Worm (Caenorhabditis elegans) whole organism, midembryonic: Measurements from ENCODE around the gene C18A11.1.

Experiments
- T22C8.4 ChIP-seq: fragments of 200-800 bp; sonication (Bioruptor generic); IDR thresholded peaks from 2 replicates; pipeline ENCODE4 v1.3.6; 2022; ENCODE audit warnings: missing genetic modification characterization, missing compliant biosample characterization
- cog-1 ChIP-seq: sonication (generic microtip); optimal IDR thresholded peaks from 2 replicates; lab custom pipeline; 2016; ENCODE audit warnings: missing genetic modification characterization, missing compliant biosample characterization
- flt-1 ChIP-seq: fragments of 200-800 bp; sonication (Bioruptor generic); IDR thresholded peaks from 2 replicates; pipeline ENCODE4 v1.3.6; 2022; ENCODE audit warnings: missing genetic modification characterization, missing compliant biosample characterization
- klf-2 ChIP-seq: fragments of 200-800 bp; sonication (Bioruptor generic); conservative IDR thresholded peaks from 2 replicates; pipeline ENCODE4 v1.3.6; 2022; ENCODE audit warnings: missing genetic modification reagents, missing genetic modification characterization, missing compliant biosample characterization
- med-1 ChIP-seq: sonication (generic microtip); optimal IDR thresholded peaks from 2 replicates; lab custom pipeline; 2017; ENCODE audit warnings: missing genetic modification characterization, mild to moderate bottlenecking, missing compliant biosample characterization, antibody characterized with exemption, missing genetic modification reagents; ENCODE audit not compliant: insufficient read depth
- ref-1 ChIP-seq: fragments of 200-800 bp; sonication (Bioruptor generic); conservative IDR thresholded peaks from 2 replicates; pipeline ENCODE4 v1.3.6; 2022; ENCODE audit warnings: missing genetic modification reagents, missing genetic modification characterization, missing compliant biosample characterization
- tab-1 ChIP-seq: fragments of 200-800 bp; sonication (Bioruptor generic); IDR thresholded peaks from 2 replicates; pipeline ENCODE4 v1.3.6; 2022; ENCODE audit warnings: missing genetic modification characterization, missing compliant biosample characterization
- ztf-23 ChIP-seq: fragments of 200-800 bp; sonication (Bioruptor generic); IDR thresholded peaks from 2 replicates; pipeline ENCODE4 v1.3.6; 2022; ENCODE audit warnings: missing genetic modification reagents, missing genetic modification characterization, missing compliant biosample characterization
- ztf-29 ChIP-seq: fragments of 200-800 bp; sonication (Bioruptor generic); IDR thresholded peaks from 2 replicates; pipeline ENCODE4 v1.3.6; 2022; ENCODE audit warnings: missing genetic modification reagents, missing genetic modification characterization, missing compliant biosample characterization

C18A11.1 gene

DNA sequence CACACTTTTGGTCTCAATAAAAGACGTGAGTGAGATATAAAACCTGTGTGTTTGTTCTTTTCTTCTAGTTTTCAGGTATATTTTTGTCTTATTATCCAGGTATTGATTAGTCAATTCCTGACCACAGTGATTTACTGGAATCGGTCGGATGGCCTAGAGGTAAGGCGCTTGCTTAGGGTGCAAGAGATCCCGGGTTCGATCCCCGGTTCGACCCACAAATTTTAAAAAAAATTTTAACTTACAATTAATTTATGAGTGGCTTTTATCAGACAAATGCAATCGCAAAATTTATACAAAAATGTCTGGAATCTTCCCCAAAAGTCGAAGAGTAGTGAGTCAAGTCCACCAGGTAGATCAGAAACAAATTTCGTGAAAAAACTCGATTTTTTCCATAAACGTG lies 31.8 kb upstream of the C18A11.1 start:
- TF ChIP-seq cog-1 (tag; lab: Kevin White, UChicago) (no peak), ztf-23 (GFP tag; lab: Robert Waterston, UW) (no peak)

DNA sequence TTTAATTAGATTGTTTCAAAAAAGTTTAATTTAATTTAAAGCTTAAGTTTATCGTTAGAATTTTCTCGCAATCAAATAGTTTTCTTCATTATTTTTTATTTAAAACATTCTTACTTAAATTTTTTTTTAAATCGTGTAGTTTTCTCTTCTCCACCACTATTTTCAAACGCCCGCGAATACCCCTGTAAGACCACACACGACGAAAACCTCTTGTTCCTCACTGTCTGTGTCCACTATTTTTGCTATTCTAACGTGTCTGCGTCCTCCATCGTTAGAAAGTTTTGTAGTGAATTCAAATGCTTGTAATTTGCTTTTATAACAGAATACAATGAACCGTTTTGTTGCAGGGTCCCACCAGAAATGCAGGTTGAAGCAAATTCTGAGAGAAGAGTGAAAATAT lies 28.2 kb upstream of the C18A11.1 start, which contains the start of gene xol-1:
Gene xol-1 (plus strand): TSS at position 347 of the 400 bp plus-strand sequence.
- TF ChIP-seq flt-1 (GFP tag; lab: Robert Waterston, UW) (no peak), med-1 (GFP tag; lab: Kevin White, UChicago) (no peak), ref-1 (GFP tag; lab: Robert Waterston, UW) (no peak), ztf-29 (GFP tag; lab: Robert Waterston, UW) (no peak), cog-1 (tag; lab: Kevin White, UChicago) (no peak), T22C8.4 (GFP tag; lab: Robert Waterston, UW) (no peak)

DNA sequence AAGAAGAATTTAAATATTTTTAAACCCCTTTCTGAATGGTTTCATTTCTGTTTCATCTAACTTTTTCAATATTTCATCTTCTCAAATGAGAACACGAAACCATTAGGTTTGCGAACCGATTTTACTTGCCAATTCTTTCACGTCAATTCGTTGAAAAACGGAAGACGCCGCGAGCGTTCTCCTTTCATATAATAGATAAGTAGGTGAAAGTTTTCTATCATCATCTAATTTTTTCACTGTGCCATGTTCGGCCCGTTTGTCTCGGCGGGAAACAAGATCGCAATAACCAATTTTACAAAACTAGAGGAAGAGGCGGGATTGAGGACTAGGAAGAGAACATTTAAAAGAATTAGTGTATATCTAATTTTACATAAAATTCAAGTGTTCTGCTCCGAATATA lies 24.0 kb upstream of the C18A11.1 start, which contains the start of gene C18A11.4:
Gene C18A11.4 (plus strand): TSS at position 367 of the 400 bp plus-strand sequence.
- no peak for TF ChIP-seq klf-2 (GFP tag; lab: Robert Waterston, UW)
- no peak for TF ChIP-seq ztf-23 (GFP tag; lab: Robert Waterston, UW)
- no peak for TF ChIP-seq cog-1 (tag; lab: Kevin White, UChicago)
- no peak for TF ChIP-seq med-1 (GFP tag; lab: Kevin White, UChicago)
- no peak for TF ChIP-seq flt-1 (GFP tag; lab: Robert Waterston, UW)
- no peak for TF ChIP-seq T22C8.4 (GFP tag; lab: Robert Waterston, UW)
- no peak for TF ChIP-seq ref-1 (GFP tag; lab: Robert Waterston, UW)
- no peak for TF ChIP-seq ztf-29 (GFP tag; lab: Robert Waterston, UW)
- TF ChIP-seq tab-1 (GFP tag; lab: Robert Waterston, UW): no peak

DNA sequence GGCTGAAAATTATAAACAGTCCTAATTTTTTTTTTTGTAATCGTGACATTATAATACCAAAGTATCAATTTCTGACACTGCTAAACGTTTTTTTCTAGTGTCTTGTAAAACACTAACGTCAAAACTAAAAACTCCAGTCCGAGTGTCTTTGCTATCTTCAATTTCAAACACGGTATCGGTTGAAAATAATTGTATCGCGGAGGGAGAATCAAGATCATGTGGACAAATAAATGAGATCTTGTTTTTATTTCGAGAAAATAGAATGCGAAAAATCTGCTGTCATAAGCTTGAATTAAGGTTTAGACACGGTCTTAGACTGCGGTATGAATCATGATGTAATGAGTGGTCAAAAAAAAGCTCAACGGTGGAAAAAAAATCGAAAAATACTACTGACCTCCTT lies 20.5 kb upstream of the C18A11.1 start:
- TF ChIP-seq ztf-29 (GFP tag; lab: Robert Waterston, UW) (no peak), tab-1 (GFP tag; lab: Robert Waterston, UW) (no peak), med-1 (GFP tag; lab: Kevin White, UChicago) (no peak), flt-1 (GFP tag; lab: Robert Waterston, UW) (no peak), T22C8.4 (GFP tag; lab: Robert Waterston, UW) (no peak), cog-1 (tag; lab: Kevin White, UChicago) (no peak), klf-2 (GFP tag; lab: Robert Waterston, UW) (no peak), ref-1 (GFP tag; lab: Robert Waterston, UW) (no peak), ztf-23 (GFP tag; lab: Robert Waterston, UW) (no peak)

DNA sequence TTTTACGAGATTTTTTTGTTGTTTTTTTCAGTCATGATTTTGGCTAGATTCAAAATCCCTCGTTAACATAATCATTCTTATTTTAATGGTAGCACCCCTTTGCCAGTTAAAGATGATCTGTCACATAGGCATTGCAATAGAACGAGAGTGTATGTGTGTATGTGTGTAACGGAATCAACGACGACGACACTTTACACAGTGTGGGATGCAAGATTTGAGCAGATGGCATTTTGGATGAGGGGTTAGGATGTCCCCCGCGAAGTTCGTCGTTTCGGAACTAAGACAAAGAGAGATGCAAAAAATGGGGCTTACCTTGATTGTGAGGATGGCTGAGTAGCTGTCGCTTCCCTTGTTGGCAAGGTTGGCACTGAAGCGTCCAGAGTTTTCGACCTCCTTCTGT lies 17.1 kb upstream of the C18A11.1 start:
- TF ChIP-seq cog-1 (tag; lab: Kevin White, UChicago): no peak

DNA sequence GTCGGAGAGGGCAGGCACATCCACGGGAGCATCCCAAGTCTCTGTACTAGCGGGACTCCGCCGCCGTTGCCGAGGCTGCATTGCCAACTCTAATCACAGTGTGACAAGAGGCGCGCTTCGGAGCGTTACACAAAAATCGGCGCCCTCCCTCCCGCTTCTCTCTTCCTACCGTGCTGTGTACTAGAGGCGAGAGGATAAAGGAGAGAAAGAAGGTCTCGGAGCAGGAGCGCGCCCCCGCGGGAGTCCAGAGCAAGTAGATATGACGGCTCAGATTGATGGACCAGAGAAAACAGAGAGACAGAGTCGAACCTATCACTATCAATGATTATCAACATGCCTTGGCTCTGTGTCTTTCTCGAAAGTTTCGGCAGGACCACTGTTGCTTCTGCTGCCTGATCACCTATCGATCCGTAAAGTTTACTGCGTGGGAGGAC lies 16.1 kb upstream of the C18A11.1 start:
- TF ChIP-seq ztf-29 (GFP tag; lab: Robert Waterston, UW) (no peak), ref-1 (GFP tag; lab: Robert Waterston, UW) (no peak), med-1 (GFP tag; lab: Kevin White, UChicago) (no peak), ztf-23 (GFP tag; lab: Robert Waterston, UW) (no peak), flt-1 (GFP tag; lab: Robert Waterston, UW) (no peak), cog-1 (tag; lab: Kevin White, UChicago) (no peak)

DNA sequence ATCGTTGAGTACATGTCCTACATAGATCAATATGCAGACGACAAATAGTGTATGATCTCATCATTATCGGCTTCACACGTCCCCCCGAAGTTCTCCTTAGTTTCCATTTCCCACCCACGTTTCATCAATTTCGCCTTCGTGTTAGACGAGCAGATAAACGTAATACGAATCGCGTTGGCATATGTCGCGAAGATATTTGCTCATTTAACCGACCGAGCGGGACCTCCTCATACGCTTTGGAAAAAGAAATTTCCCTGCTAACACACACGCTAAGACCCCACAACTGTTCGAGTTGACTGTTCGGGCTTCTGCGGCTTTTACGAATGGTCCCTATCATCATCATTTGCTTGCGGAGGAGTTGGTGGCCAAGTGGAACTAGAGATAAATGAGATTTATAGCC lies 14.7 kb upstream of the C18A11.1 start:
- TF ChIP-seq med-1 (GFP tag; lab: Kevin White, UChicago) (no peak), ztf-29 (GFP tag; lab: Robert Waterston, UW) (no peak), cog-1 (tag; lab: Kevin White, UChicago) (no peak), flt-1 (GFP tag; lab: Robert Waterston, UW) (no peak), klf-2 (GFP tag; lab: Robert Waterston, UW) (no peak), tab-1 (GFP tag; lab: Robert Waterston, UW) (no peak), ztf-23 (GFP tag; lab: Robert Waterston, UW) (no peak), ref-1 (GFP tag; lab: Robert Waterston, UW) (no peak), T22C8.4 (GFP tag; lab: Robert Waterston, UW) (no peak)

DNA sequence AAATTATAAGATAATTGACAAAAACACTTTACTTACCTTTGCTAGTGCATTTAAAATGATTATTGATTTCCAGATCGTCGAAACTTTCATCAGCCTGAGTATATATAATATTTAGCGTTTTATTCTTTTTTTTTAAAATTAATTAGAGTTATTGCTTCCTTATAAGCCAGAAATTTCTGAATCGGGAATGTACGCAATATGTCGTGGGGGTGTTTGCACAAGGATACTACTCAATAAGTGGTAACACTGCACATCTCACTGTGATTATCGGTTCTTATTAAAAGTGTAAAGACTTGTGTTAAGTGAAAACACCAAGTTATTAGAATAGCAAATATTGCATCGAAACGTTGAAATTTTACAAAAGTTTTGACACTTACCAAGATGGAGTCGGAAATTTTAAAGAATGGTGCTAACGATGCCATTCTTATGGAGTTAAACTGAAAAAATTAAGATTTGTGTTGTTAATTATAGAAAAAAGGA lies 11.3 kb upstream of the C18A11.1 start, which contains the start of gene dim-1:
Gene dim-1 (minus strand): TSS at position 430 of the 480 bp plus-strand sequence.
- TF ChIP-seq ztf-23 (GFP tag; lab: Robert Waterston, UW): no peak
- TF ChIP-seq flt-1 (GFP tag; lab: Robert Waterston, UW): no peak
- no peak for TF ChIP-seq klf-2 (GFP tag; lab: Robert Waterston, UW)
- TF ChIP-seq T22C8.4 (GFP tag; lab: Robert Waterston, UW): no peak
- TF ChIP-seq med-1 (GFP tag; lab: Kevin White, UChicago): no peak
- no peak for TF ChIP-seq ref-1 (GFP tag; lab: Robert Waterston, UW)
- no peak for TF ChIP-seq tab-1 (GFP tag; lab: Robert Waterston, UW)
- no peak for TF ChIP-seq cog-1 (tag; lab: Kevin White, UChicago)
- TF ChIP-seq ztf-29 (GFP tag; lab: Robert Waterston, UW): no peak

DNA sequence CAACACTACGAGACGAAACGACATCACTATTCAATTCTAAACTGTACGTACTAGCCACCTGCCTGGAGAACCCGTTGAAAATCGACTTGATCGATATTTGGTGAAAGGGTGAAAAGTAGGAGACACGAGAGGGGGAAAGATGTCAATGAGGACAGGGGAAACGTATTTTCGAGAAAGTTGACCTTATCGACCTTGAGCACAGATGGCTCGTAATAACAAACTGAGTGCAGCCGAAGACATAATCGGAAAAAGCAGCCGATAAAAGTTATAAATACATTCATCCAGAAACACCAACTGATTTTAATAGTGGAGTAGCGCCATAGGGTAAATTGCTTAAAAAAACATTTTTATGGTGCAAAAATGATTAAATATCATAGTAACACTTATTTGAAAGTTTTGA lies 9.1 kb upstream of the C18A11.1 start:
- TF ChIP-seq tab-1 (GFP tag; lab: Robert Waterston, UW): no peak
- TF ChIP-seq ref-1 (GFP tag; lab: Robert Waterston, UW): no peak
- TF ChIP-seq T22C8.4 (GFP tag; lab: Robert Waterston, UW): no peak
- no peak for TF ChIP-seq cog-1 (tag; lab: Kevin White, UChicago)
- TF ChIP-seq flt-1 (GFP tag; lab: Robert Waterston, UW): no peak; the same call in 1 of the 2 replicates
- TF ChIP-seq ztf-29 (GFP tag; lab: Robert Waterston, UW): no peak
- TF ChIP-seq ztf-23 (GFP tag; lab: Robert Waterston, UW): no peak
- no peak for TF ChIP-seq med-1 (GFP tag; lab: Kevin White, UChicago)
- no peak for TF ChIP-seq klf-2 (GFP tag; lab: Robert Waterston, UW)
